Fruit fly (Drosophila melanogaster) whole organism, embryonic: ENCODE results near the gene slp1.

Experiments
- CG10959 ChIP-seq: fragments of 200-800 bp; sonication (Bioruptor generic); IDR thresholded peaks from 2 replicates; pipeline ENCODE4 v1.3.6; 2022; ENCODE audit warnings: missing biosample characterization, missing genetic modification characterization
- CG11560 ChIP-seq: fragments of 200-800 bp; sonication (Bioruptor generic); IDR thresholded peaks from 3 replicates; pipeline ENCODE4 v1.3.6; 2022; ENCODE audit warnings: missing biosample characterization, missing genetic modification characterization
- CG14667 ChIP-seq: fragments of 200-800 bp; sonication (Bioruptor generic); IDR thresholded peaks from 2 replicates; pipeline ENCODE4 v1.3.6; 2022; ENCODE audit warnings: missing biosample characterization, missing genetic modification characterization
- CG15269 ChIP-seq: fragments of 200-800 bp; sonication (Bioruptor generic); optimal IDR thresholded peaks from 2 replicates; lab custom pipeline; 2018; ENCODE audit warnings: missing biosample characterization, mild to moderate bottlenecking, missing genetic modification characterization, moderate library complexity
- CG1529 ChIP-seq: fragments of 200-800 bp; sonication (Bioruptor generic); optimal IDR thresholded peaks from 3 replicates; lab custom pipeline; 2018; ENCODE audit warnings: missing biosample characterization, missing genetic modification characterization
- CG16813 ChIP-seq: fragments of 200-800 bp; sonication (Bioruptor generic); IDR thresholded peaks from 3 replicates; pipeline ENCODE4 v1.3.6; 2022; ENCODE audit warnings: missing biosample characterization, missing genetic modification characterization; ENCODE audit not compliant: partially characterized antibody
- CG18476 ChIP-seq: fragments of 200-800 bp; sonication (Bioruptor generic); optimal IDR thresholded peaks from 2 replicates; lab custom pipeline; 2016; ENCODE audit warnings: missing biosample characterization, mild to moderate bottlenecking, missing genetic modification characterization
- CG31224 ChIP-seq: fragments of 200-800 bp; sonication (Bioruptor generic); IDR thresholded peaks from 2 replicates; pipeline ENCODE4 v1.3.6; 2022; ENCODE audit warnings: missing biosample characterization, missing genetic modification characterization
- CG31365 ChIP-seq: fragments of 200-800 bp; sonication (Bioruptor generic); optimal IDR thresholded peaks from 2 replicates; lab custom pipeline; 2018; ENCODE audit warnings: missing biosample characterization, mild to moderate bottlenecking, missing genetic modification characterization
- CG7372 ChIP-seq: fragments of 200-800 bp; sonication (Bioruptor generic); IDR thresholded peaks from 2 replicates; pipeline ENCODE4 v1.3.6; 2022; ENCODE audit warnings: missing biosample characterization, missing genetic modification characterization
- CG8089 ChIP-seq: fragments of 200-800 bp; sonication (Bioruptor generic); optimal IDR thresholded peaks from 3 replicates; lab custom pipeline; 2016; ENCODE audit warnings: missing biosample characterization, missing genetic modification characterization
- Dek ChIP-seq: fragments of 200-800 bp; sonication (Bioruptor generic); optimal IDR thresholded peaks from 3 replicates; lab custom pipeline; 2019; ENCODE audit warnings: missing biosample characterization, mild to moderate bottlenecking, missing genetic modification characterization, moderate library complexity
- Dref ChIP-seq: fragments of 200-800 bp; sonication (Bioruptor generic); IDR thresholded peaks from 2 replicates; pipeline ENCODE4 v1.3.6; 2022; ENCODE audit warnings: missing biosample characterization, missing genetic modification characterization
- Ets97D ChIP-seq: fragments of 200-800 bp; sonication (Bioruptor generic); optimal IDR thresholded peaks from 3 replicates; lab custom pipeline; 2016; ENCODE audit warnings: missing biosample characterization, missing genetic modification characterization
- Hr39 ChIP-seq: fragments of >200 bp; optimal IDR thresholded peaks from 2 replicates; lab custom pipeline; 2017
- Lpt ChIP-seq: fragments of >200 bp; optimal IDR thresholded peaks from 2 replicates; lab custom pipeline; 2018; ENCODE audit warnings: missing biosample characterization, missing genetic modification characterization
- Med ChIP-seq: fragments of 200-800 bp; sonication (Bioruptor generic); peaks from one replicate; lab custom pipeline; 2016; ENCODE audit warnings: missing biosample characterization, missing genetic modification characterization, mild to moderate bottlenecking, inconsistent platforms, moderate library complexity
- Neu2 ChIP-seq: fragments of 200-800 bp; sonication (Bioruptor generic); optimal IDR thresholded peaks from 3 replicates; lab custom pipeline; 2016; ENCODE audit warnings: missing biosample characterization, missing genetic modification characterization, borderline replicate concordance
- Poxn ChIP-seq: fragments of 200-800 bp; sonication (Bioruptor generic); IDR thresholded peaks from 2 replicates; pipeline ENCODE4 v1.3.6; 2022; ENCODE audit warnings: missing biosample characterization, missing genetic modification characterization
- btn ChIP-seq: fragments of 200-800 bp; sonication (Bioruptor generic); optimal IDR thresholded peaks from 2 replicates; lab custom pipeline; 2016; ENCODE audit warnings: missing biosample characterization, missing genetic modification characterization
- emc ChIP-seq: fragments of 200-800 bp; sonication (Bioruptor generic); optimal IDR thresholded peaks from 2 replicates; lab custom pipeline; 2016; ENCODE audit warnings: missing biosample characterization, missing genetic modification characterization
- ewg ChIP-seq: fragments of 200-800 bp; sonication (Bioruptor generic); optimal IDR thresholded peaks from 3 replicates; lab custom pipeline; 2017; ENCODE audit warnings: mild to moderate bottlenecking, missing biosample characterization, missing genetic modification reagents, missing genetic modification characterization
- ham ChIP-seq: fragments of 200-800 bp; sonication (Bioruptor generic); IDR thresholded peaks from 2 replicates; pipeline ENCODE4 v1.3.6; 2022; ENCODE audit warnings: missing biosample characterization, missing genetic modification characterization
- jing ChIP-seq: fragments of 200-800 bp; sonication (Bioruptor generic); optimal IDR thresholded peaks from 2 replicates; lab custom pipeline; 2018; ENCODE audit warnings: missing biosample characterization, mild to moderate bottlenecking, missing genetic modification characterization
- klu ChIP-seq: fragments of 200-800 bp; sonication (Bioruptor generic); IDR thresholded peaks from 2 replicates; pipeline ENCODE4 v1.3.6; 2022; ENCODE audit warnings: missing biosample characterization, missing genetic modification characterization
- wek ChIP-seq: fragments of 200-800 bp; sonication (Bioruptor generic); optimal IDR thresholded peaks from 3 replicates; lab custom pipeline; 2018; ENCODE audit warnings: missing biosample characterization, mild to moderate bottlenecking, missing genetic modification characterization, moderate library complexity

Gene slp1

DNA sequence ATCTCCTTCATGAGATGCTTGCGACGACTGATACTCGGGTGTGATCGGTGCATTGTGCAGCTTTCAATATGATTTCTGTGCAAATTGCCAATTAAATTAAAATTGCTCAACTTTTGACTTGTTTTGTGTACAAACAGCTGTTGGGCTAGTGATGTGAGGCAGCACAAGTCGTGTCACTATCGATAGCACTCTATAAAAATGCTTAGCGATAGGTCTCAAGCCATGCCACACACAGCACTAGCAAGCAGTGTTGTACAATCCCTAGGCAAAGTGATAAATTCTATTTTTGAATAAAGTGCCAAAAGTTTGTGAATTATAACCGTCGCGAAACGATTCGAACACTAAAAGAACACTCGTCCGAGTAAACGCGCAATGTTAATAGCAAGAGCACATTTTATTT, 46.8 kb downstream of the slp1 start, which contains the start of gene CG31957 (continued):
- 0 out of 2 replicates have a peak, but pooled peaks have one; percentile 18 for TF ChIP-seq Poxn (GFP tag; lab: Robert Waterston, UW)
- TF ChIP-seq Med (GFP tag; lab: Kevin White, UChicago), result peak; percentile 94
- TF ChIP-seq Ets97D (GFP tag; lab: Kevin White, UChicago), result peak; percentile 78
- no peak for TF ChIP-seq CG31224
- TF ChIP-seq CG1529 (GFP tag; lab: Kevin White, UChicago), result no peak
- TF ChIP-seq Dek (tag; lab: Kevin White, UChicago), result peak; percentile 12
- TF ChIP-seq klu (GFP tag; lab: Robert Waterston, UW), result peak; percentile 33; the same call in 1 of the 2 replicates
- TF ChIP-seq jing (GFP tag; lab: Kevin White, UChicago), result no peak
- peak; percentile 28; the same call in 1 of the 2 replicates for TF ChIP-seq CG10959
- peak; percentile 54 for TF ChIP-seq CG8089 (GFP tag; lab: Kevin White, UChicago)
- no peak for TF ChIP-seq CG7372 (GFP tag; lab: Robert Waterston, UW)
- TF ChIP-seq CG16813 (GFP tag; lab: Robert Waterston, UW), result peak; percentile 93
- TF ChIP-seq CG15269 (tag; lab: Kevin White, UChicago), result no peak
- no peak for TF ChIP-seq ham (GFP tag; lab: Robert Waterston, UW)
- TF ChIP-seq btn (GFP tag; lab: Kevin White, UChicago), result no peak
- TF ChIP-seq CG11560, result no peak
- peak; percentile 22 for TF ChIP-seq ewg
- TF ChIP-seq wek, result no peak
- peak; percentile 95 for TF ChIP-seq Dref (GFP tag; lab: Robert Waterston, UW)
- no peak for TF ChIP-seq CG14667
- TF ChIP-seq Lpt (GFP tag; lab: Kevin White, UChicago), result no peak
- no peak for TF ChIP-seq emc (GFP tag; lab: Kevin White, UChicago)
- no peak for TF ChIP-seq Neu2 (GFP tag; lab: Kevin White, UChicago)
- TF ChIP-seq CG18476, result no peak
- no peak for TF ChIP-seq Hr39 (lab: Kevin White, UChicago)
- peak; percentile 16 for TF ChIP-seq CG31365 (tag; lab: Kevin White, UChicago)
